Worm (Caenorhabditis elegans) whole organism, L2 larva: ENCODE data around the gene nfki-1.

Source experiments
- C34F6.9 ChIP-seq: fragments of 150-350 bp; optimal IDR thresholded peaks from 2 replicates; lab custom pipeline; 2014; ENCODE audit warnings: missing biosample characterization, missing genetic modification characterization
- F13H6.1 ChIP-seq: sonication (generic microtip); optimal IDR thresholded peaks from 2 replicates; lab custom pipeline; 2016; ENCODE audit warnings: missing genetic modification characterization, missing compliant biosample characterization
- R02D3.7 ChIP-seq: fragments of 150-350 bp; optimal IDR thresholded peaks from 2 replicates; lab custom pipeline; 2014; ENCODE audit warnings: missing biosample characterization, missing genetic modification characterization
- Y55F3AM.14 ChIP-seq: fragments of 200-800 bp; sonication (Bioruptor generic); optimal IDR thresholded peaks from 2 replicates; lab custom pipeline; 2018; ENCODE audit warnings: mild to moderate bottlenecking, missing genetic modification characterization, missing compliant biosample characterization
- ZK546.5 ChIP-seq: sonication (generic microtip); optimal IDR thresholded peaks from 2 replicates; lab custom pipeline; 2017; ENCODE audit warnings: missing biosample characterization, missing genetic modification characterization
- ama-1 ChIP-seq: fragments of 150-350 bp; optimal IDR thresholded peaks from 2 replicates; lab custom pipeline; 2018; ENCODE audit warnings: inconsistent platforms
- blmp-1 ChIP-seq: sonication (generic microtip); optimal IDR thresholded peaks from 2 replicates; lab custom pipeline; 2017; ENCODE audit warnings: missing genetic modification characterization, mild to moderate bottlenecking, missing compliant biosample characterization, antibody characterized with exemption, moderate library complexity; ENCODE audit not compliant: insufficient read depth
- ceh-16 ChIP-seq: fragments of 150-350 bp; optimal IDR thresholded peaks from 2 replicates; lab custom pipeline; 2014; ENCODE audit warnings: missing biosample characterization, missing genetic modification characterization
- crh-2 ChIP-seq: sonication (generic microtip); optimal IDR thresholded peaks from 2 replicates; lab custom pipeline; 2017; ENCODE audit warnings: missing biosample characterization, missing genetic modification characterization
- egl-27 ChIP-seq: sonication (generic microtip); optimal IDR thresholded peaks from 3 replicates; lab custom pipeline; 2017; ENCODE audit warnings: missing biosample characterization, missing genetic modification reagents, missing genetic modification characterization
- elt-1 ChIP-seq: fragments of 150-350 bp; optimal IDR thresholded peaks from 2 replicates; lab custom pipeline; 2014; ENCODE audit warnings: missing biosample characterization, missing genetic modification characterization
- elt-3 ChIP-seq: sonication (generic microtip); optimal IDR thresholded peaks from 2 replicates; lab custom pipeline; 2017; ENCODE audit warnings: missing biosample characterization, missing genetic modification characterization
- fos-1 ChIP-seq: fragments of 150-350 bp; optimal IDR thresholded peaks from 2 replicates; lab custom pipeline; 2014; ENCODE audit warnings: missing biosample characterization, missing genetic modification characterization
- lin-13 ChIP-seq: fragments of 150-350 bp; optimal IDR thresholded peaks from 2 replicates; lab custom pipeline; 2014; ENCODE audit warnings: missing biosample characterization, missing genetic modification reagents, missing genetic modification characterization
- lin-39 ChIP-seq: fragments of 150-350 bp; optimal IDR thresholded peaks from 2 replicates; lab custom pipeline; 2014; ENCODE audit warnings: missing biosample characterization, missing genetic modification reagents, missing genetic modification characterization
- lsy-2 ChIP-seq, 2 experiments: fragments of 150-350 bp in 1 of 2; sonication (generic microtip) in 1 of 2; optimal IDR thresholded peaks; 2 replicates each; lab custom pipeline; 2014 to 2017; ENCODE audit warnings: missing biosample characterization in 2 of 2, missing genetic modification characterization in 2 of 2
- mab-5 ChIP-seq: fragments of 150-350 bp; optimal IDR thresholded peaks from 2 replicates; lab custom pipeline; 2014; ENCODE audit warnings: missing biosample characterization, missing genetic modification characterization
- mbf-1 ChIP-seq: sonication (generic microtip); optimal IDR thresholded peaks from 2 replicates; lab custom pipeline; 2017; ENCODE audit warnings: missing biosample characterization, missing genetic modification characterization
- mdl-1 ChIP-seq, 2 experiments: fragments of 150-350 bp in 1 of 2; sonication (generic microtip) in 1 of 2; optimal IDR thresholded peaks; 2 replicates each; lab custom pipeline; 2017; ENCODE audit warnings: missing biosample characterization in 2 of 2, missing genetic modification characterization in 2 of 2
- nhr-10 ChIP-seq: sonication (generic microtip); optimal IDR thresholded peaks from 2 replicates; lab custom pipeline; 2017; ENCODE audit warnings: missing biosample characterization, missing genetic modification characterization
- nhr-11 ChIP-seq: fragments of 150-350 bp; optimal IDR thresholded peaks from 2 replicates; lab custom pipeline; 2014; ENCODE audit warnings: missing biosample characterization, missing genetic modification characterization
- nhr-12 ChIP-seq: fragments of 150-350 bp; optimal IDR thresholded peaks from 2 replicates; lab custom pipeline; 2014; ENCODE audit warnings: missing biosample characterization, missing genetic modification characterization
- nhr-129 ChIP-seq: fragments of 150-350 bp; optimal IDR thresholded peaks from 2 replicates; lab custom pipeline; 2014; ENCODE audit warnings: missing biosample characterization, missing genetic modification characterization
- nhr-21 ChIP-seq: fragments of 150-350 bp; optimal IDR thresholded peaks from 2 replicates; lab custom pipeline; 2014; ENCODE audit warnings: missing biosample characterization, missing genetic modification characterization
- nhr-237 ChIP-seq: fragments of 150-350 bp; optimal IDR thresholded peaks from 2 replicates; lab custom pipeline; 2014; ENCODE audit warnings: missing biosample characterization, missing genetic modification characterization
- nhr-25 ChIP-seq: fragments of 150-350 bp; sonication (generic microtip); optimal IDR thresholded peaks from 3 replicates; lab custom pipeline; 2014; ENCODE audit warnings: missing biosample characterization, missing genetic modification characterization
- nhr-6 ChIP-seq: fragments of 150-350 bp; optimal IDR thresholded peaks from 2 replicates; lab custom pipeline; 2014; ENCODE audit warnings: missing biosample characterization, missing genetic modification characterization
- nhr-77 ChIP-seq: fragments of 150-350 bp; optimal IDR thresholded peaks from 2 replicates; lab custom pipeline; 2014; ENCODE audit warnings: missing biosample characterization, missing genetic modification characterization
- skn-1 ChIP-seq: sonication (generic microtip); optimal IDR thresholded peaks from 2 replicates; lab custom pipeline; 2017; ENCODE audit warnings: missing biosample characterization, missing genetic modification characterization
- sma-3 ChIP-seq: sonication (generic microtip); optimal IDR thresholded peaks from 2 replicates; lab custom pipeline; 2016; ENCODE audit warnings: missing genetic modification reagents, missing genetic modification characterization, missing compliant biosample characterization
- sma-9 ChIP-seq, 2 experiments: fragments of 150-350 bp in 1 of 2; sonication (generic microtip) in 1 of 2; optimal IDR thresholded peaks; 2 replicates each; lab custom pipeline; 2014 to 2016; ENCODE audit warnings: missing genetic modification characterization in 2 of 2, mild to moderate bottlenecking in 1 of 2, missing biosample characterization in 1 of 2, missing compliant biosample characterization in 1 of 2, missing genetic modification reagents in 1 of 2, moderate library complexity in 1 of 2
- snpc-4 ChIP-seq: fragments of 150-350 bp; optimal IDR thresholded peaks from 2 replicates; lab custom pipeline; 2014; ENCODE audit warnings: missing biosample characterization, missing genetic modification characterization
- unc-39 ChIP-seq: fragments of 150-350 bp; optimal IDR thresholded peaks from 2 replicates; lab custom pipeline; 2014; ENCODE audit warnings: missing biosample characterization, missing genetic modification characterization
- unc-55 ChIP-seq: fragments of 150-350 bp; sonication (generic microtip); optimal IDR thresholded peaks from 3 replicates; lab custom pipeline; 2014; ENCODE audit warnings: missing biosample characterization, missing genetic modification reagents, missing genetic modification characterization
- unc-62 ChIP-seq: fragments of 150-350 bp; optimal IDR thresholded peaks from 2 replicates; lab custom pipeline; 2014; ENCODE audit warnings: missing biosample characterization, missing genetic modification reagents, missing genetic modification characterization
- zag-1 ChIP-seq: fragments of 150-350 bp; optimal IDR thresholded peaks from 2 replicates; lab custom pipeline; 2014; ENCODE audit warnings: missing biosample characterization, missing genetic modification characterization
- ztf-11 ChIP-seq: sonication (generic microtip); optimal IDR thresholded peaks from 2 replicates; lab custom pipeline; 2017; ENCODE audit warnings: missing biosample characterization, missing genetic modification characterization

nfki-1 gene

DNA sequence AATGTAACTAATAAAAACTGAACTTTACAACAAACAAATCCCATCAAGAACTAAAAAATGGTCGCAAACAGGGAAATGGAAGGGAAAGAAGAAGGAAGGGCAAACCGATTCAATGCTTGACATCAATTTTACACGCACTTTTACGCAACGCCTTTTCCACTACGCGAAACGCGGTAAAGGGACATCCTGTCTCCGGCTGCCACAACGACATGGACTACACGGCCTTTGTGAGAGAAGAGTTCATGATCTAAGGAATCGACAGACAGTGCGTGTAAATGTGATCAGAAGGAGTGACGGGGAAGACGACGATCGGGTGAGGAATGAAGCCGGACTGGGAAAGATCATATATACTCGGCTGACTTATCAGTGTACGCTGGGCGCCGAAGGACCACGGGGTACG is 25.4 kb downstream of the nfki-1 start:
- TF ChIP-seq nhr-21 (tag; lab: Kevin White, UChicago) (peak; percentile 63), sma-9 (GFP tag; optimal IDR thresholded peaks at IDR 0.05; lab: Kevin White, UChicago) (no peak), sma-9 (tag; optimal IDR thresholded peaks at IDR 0.05; lab: Kevin White, UChicago) (no peak)

- peak; percentile 12 for TF ChIP-seq sma-9 (GFP tag; optimal IDR thresholded peaks at IDR 0.05; lab: Kevin White, UChicago)
- no peak for TF ChIP-seq sma-9 (tag; optimal IDR thresholded peaks at IDR 0.05; lab: Kevin White, UChicago)
- no peak for TF ChIP-seq mbf-1 (tag; lab: Kevin White, UChicago)
- TF ChIP-seq elt-3 (tag; lab: Kevin White, UChicago), result no peak
- TF ChIP-seq egl-27, result no peak
- no peak for TF ChIP-seq mdl-1 (tag; optimal IDR thresholded peaks at IDR 0.05; lab: Kevin White, UChicago)
- TF ChIP-seq ztf-11 (tag; lab: Kevin White, UChicago), result no peak
- TF ChIP-seq nhr-12 (tag; lab: Kevin White, UChicago), result no peak
- no peak for TF ChIP-seq skn-1
- TF ChIP-seq unc-55 (GFP tag; lab: Kevin White, UChicago), result no peak
- no peak for TF ChIP-seq nhr-25 (tag; lab: Kevin White, UChicago)
- peak; percentile 13 for TF ChIP-seq F13H6.1 (tag; lab: Kevin White, UChicago)
- no peak for TF ChIP-seq ama-1 (lab: Kevin White, UChicago)
- no peak for TF ChIP-seq Y55F3AM.14 (GFP tag; lab: Kevin White, UChicago)
Measured at ce11 chrX:15381486-15381885, 26.4 kb downstream of the nfki-1 start.

- TF ChIP-seq nhr-21 (tag; lab: Kevin White, UChicago) (peak; percentile 20), skn-1 (no peak), mab-5 (tag; lab: Kevin White, UChicago) (peak; percentile 7), mbf-1 (tag; lab: Kevin White, UChicago) (no peak), nhr-10 (tag; lab: Kevin White, UChicago) (no peak), nhr-25 (tag; lab: Kevin White, UChicago) (peak; percentile 43), elt-1 (no peak), lin-39 (tag; lab: Kevin White, UChicago) (no peak), lin-13 (GFP tag; lab: Kevin White, UChicago) (no peak), lsy-2 (tag; optimal IDR thresholded peaks at IDR 0.05; lab: Kevin White, UChicago) (peak in 1 of 2 experiments; percentile 42), snpc-4 (tag; lab: Kevin White, UChicago) (no peak)
Measured at ce11 chrX:15382256-15382655, 27.2 kb downstream of the nfki-1 start.

DNA sequence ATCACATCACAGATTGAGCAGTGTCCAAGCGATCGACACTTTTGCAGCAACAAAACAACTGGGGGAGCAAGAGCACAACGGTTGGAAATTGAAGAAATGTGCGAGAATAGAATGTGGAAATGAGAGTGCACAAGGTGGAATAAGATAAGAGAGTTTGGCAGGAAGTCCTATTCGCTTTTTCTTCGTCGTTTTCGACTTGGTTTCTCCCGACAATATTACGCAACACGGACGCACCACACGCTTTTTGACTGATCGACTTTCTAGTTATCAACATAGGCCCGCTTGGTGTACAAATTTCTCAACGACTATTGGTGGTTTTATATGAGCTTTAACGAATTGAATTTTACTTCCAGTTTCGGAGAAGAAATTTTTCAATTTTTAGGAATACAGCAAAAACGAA is 27.9 kb downstream of the nfki-1 start:
- TF ChIP-seq nhr-129 (peak; percentile 60), fos-1 (tag; lab: Kevin White, UChicago) (peak; percentile 46), unc-39 (no peak), sma-9 (GFP tag; optimal IDR thresholded peaks at IDR 0.05; lab: Kevin White, UChicago) (peak; percentile 50), sma-9 (tag; optimal IDR thresholded peaks at IDR 0.05; lab: Kevin White, UChicago) (no peak)

- TF ChIP-seq nhr-11 (tag; lab: Kevin White, UChicago), result no peak
- TF ChIP-seq blmp-1 (tag; lab: Kevin White, UChicago), result peak; percentile 30
- TF ChIP-seq mdl-1 (tag; optimal IDR thresholded peaks at IDR 0.05; lab: Kevin White, UChicago), result peak in 1 of 2 experiments; percentile 13
- TF ChIP-seq nhr-21 (tag; lab: Kevin White, UChicago), result peak; percentile 39
- TF ChIP-seq sma-9 (GFP tag; optimal IDR thresholded peaks at IDR 0.05; lab: Kevin White, UChicago), result peak; percentile 53
- no peak for TF ChIP-seq sma-9 (tag; optimal IDR thresholded peaks at IDR 0.05; lab: Kevin White, UChicago)
Measured at ce11 chrX:15384090-15384624, 29.1 kb downstream of the nfki-1 start.

DNA sequence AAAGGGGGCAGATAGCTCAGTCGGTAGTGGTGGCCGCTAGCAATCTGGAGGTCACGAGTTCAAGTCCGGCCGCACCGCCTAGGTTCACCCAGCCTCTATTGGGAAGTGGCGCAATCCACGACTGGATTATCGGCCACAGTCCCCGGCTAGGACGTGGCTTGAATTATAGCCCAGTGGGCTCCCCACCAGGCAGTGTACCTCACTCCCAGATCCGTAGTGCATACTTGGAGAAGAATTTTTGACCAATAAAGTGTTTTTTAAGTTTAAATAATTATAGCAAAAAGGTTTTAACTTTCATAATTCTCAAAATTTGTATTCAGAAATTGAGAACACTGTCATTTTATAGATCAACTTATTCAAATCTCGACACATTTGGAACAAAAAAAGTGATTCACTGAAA is 30.3 kb downstream of the nfki-1 start:
- TF ChIP-seq F13H6.1 (tag; lab: Kevin White, UChicago), result no peak

DNA sequence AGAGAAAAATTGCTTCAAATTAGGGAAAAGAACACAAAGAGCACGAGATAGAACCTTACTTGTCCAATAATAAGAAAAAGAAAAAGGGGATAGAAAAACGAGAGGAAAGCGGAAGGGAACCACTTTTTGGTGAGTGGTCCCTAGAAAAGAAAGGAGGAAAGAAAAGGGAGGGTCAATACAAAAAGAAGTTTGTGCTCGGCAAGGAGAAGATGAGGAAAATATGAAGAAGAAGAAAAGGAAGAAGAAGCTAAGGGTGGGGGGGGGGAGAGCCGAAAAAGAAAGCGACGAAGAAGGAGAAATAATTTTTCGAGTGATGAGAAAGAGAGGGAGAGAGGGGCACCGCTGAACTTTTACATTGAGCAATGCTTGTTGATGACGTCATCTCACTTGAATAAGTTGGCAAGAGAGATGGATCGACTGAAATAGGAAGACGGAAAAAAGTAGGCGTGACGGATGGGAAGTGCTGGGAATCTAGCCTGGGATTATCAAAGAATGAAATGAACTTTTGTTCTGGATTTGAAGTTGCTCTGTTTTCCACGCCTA is 30.8 kb downstream of the nfki-1 start:
- TF ChIP-seq elt-1 (no peak), ZK546.5 (tag; lab: Kevin White, UChicago) (no peak), unc-62 (no peak), nhr-25 (tag; lab: Kevin White, UChicago) (no peak), lin-13 (GFP tag; lab: Kevin White, UChicago) (no peak), mab-5 (tag; lab: Kevin White, UChicago) (peak; percentile 60), ceh-16 (tag; lab: Kevin White, UChicago) (no peak), R02D3.7 (tag; lab: Kevin White, UChicago) (no peak), nhr-77 (no peak), nhr-129 (peak; percentile 50), nhr-11 (tag; lab: Kevin White, UChicago) (no peak), nhr-6 (tag; lab: Kevin White, UChicago) (peak; percentile 26), C34F6.9 (tag; lab: Kevin White, UChicago) (peak; percentile 56), Y55F3AM.14 (GFP tag; lab: Kevin White, UChicago) (peak; percentile 17), snpc-4 (tag; lab: Kevin White, UChicago) (peak; percentile 44), sma-3 (no peak), nhr-10 (tag; lab: Kevin White, UChicago) (no peak), mbf-1 (tag; lab: Kevin White, UChicago) (no peak), zag-1 (tag; lab: Kevin White, UChicago) (peak; percentile 82), nhr-237 (tag; lab: Kevin White, UChicago) (no peak), unc-39 (no peak), crh-2 (peak; percentile 60), lsy-2 (tag; optimal IDR thresholded peaks at IDR 0.05; lab: Kevin White, UChicago) (peak in 1 of 2 experiments; percentile 59)
